Worm (Caenorhabditis elegans) whole organism, L4/young adult: ENCODE data around the gene amt-1.
"Not testable (repeated sequence)": the region's sequence is repeated elsewhere in the genome, so short reads cannot be mapped to it uniquely, and the experiment has no call there.

ENCODE experiments used
- W03F9.2 ChIP-seq: fragments of 150-350 bp; optimal IDR thresholded peaks from 2 replicates; lab custom pipeline; 2014; ENCODE audit warnings: missing biosample characterization, missing genetic modification characterization
- dao-5 ChIP-seq: sonication (generic microtip); optimal IDR thresholded peaks from 2 replicates; lab custom pipeline; 2016; ENCODE audit warnings: missing genotype, missing genetic modification characterization, moderate library complexity, missing compliant biosample characterization
- him-1 ChIP-seq: sonication (generic microtip); optimal IDR thresholded peaks from 2 replicates; lab custom pipeline; 2016; ENCODE audit warnings: missing genotype, missing genetic modification reagents, missing genetic modification characterization, missing compliant biosample characterization

DNA sequence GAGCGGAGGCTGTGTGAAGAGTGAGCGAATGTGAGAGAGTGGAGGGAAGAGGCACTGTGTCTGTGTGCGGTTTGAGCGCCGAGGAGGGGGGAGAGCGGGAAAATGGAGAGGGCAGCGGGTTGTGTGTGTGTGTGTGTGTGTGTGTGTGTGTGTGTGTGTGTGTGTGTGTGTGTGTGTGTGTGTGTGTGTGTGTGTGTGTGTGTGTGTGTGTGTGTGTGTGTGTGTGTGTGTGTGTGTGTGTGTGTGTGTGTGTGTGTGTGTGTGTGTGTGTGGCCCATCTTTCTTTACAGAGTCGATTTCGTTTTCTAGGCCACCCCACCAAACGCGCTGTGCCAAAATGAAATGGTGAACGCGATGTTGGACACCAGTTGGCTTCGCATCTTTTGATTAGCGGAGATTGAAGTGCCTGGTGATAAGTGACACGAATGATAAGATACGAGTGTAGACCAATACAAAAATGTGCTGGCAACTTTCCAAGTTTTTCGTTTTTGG lies 35.2 kb downstream of the amt-1 start:
- not testable (repeated sequence) for TF ChIP-seq dao-5; W03F9.2 (tag; lab: Kevin White, UChicago)
- TF ChIP-seq him-1 (tag; lab: Kevin White, UChicago): peak; percentile 90
